Fruit fly (Drosophila melanogaster) whole organism, adult: ENCODE data around the gene CG43115.

Source experiments
- CG14711 ChIP-seq: fragments of 200-800 bp; sonication (Bioruptor generic); optimal IDR thresholded peaks from 2 replicates; lab custom pipeline; 2018; ENCODE audit warnings: missing biosample characterization, mild to moderate bottlenecking, missing genetic modification characterization, moderate library complexity
- CG1620 ChIP-seq: fragments of 200-800 bp; sonication (Bioruptor generic); optimal IDR thresholded peaks from 2 replicates; lab custom pipeline; 2016; ENCODE audit warnings: missing biosample characterization, missing genetic modification characterization
- CG7045 ChIP-seq: fragments of 200-800 bp; sonication (Bioruptor generic); optimal IDR thresholded peaks from 2 replicates; lab custom pipeline; 2017; ENCODE audit warnings: missing biosample characterization, mild to moderate bottlenecking, missing genetic modification characterization
- Crg-1 ChIP-seq: fragments of 200-800 bp; sonication (Bioruptor generic); optimal IDR thresholded peaks from 2 replicates; lab custom pipeline; 2016; ENCODE audit warnings: missing biosample characterization, missing genetic modification characterization
- Mnt ChIP-seq: fragments of 200-800 bp; sonication (Bioruptor generic); optimal IDR thresholded peaks from 2 replicates; lab custom pipeline; 2016; ENCODE audit warnings: missing biosample characterization, mild to moderate bottlenecking, missing genetic modification characterization
- cnc ChIP-seq, 2 experiments: fragments of >200 bp; optimal IDR thresholded peaks; 2 replicates each; lab custom pipeline; 2017
- ovo ChIP-seq: fragments of 200-800 bp; sonication (Bioruptor generic); optimal IDR thresholded peaks from 2 replicates; lab custom pipeline; 2016; ENCODE audit warnings: missing biosample characterization, missing genetic modification characterization

The CG43115 gene

DNA sequence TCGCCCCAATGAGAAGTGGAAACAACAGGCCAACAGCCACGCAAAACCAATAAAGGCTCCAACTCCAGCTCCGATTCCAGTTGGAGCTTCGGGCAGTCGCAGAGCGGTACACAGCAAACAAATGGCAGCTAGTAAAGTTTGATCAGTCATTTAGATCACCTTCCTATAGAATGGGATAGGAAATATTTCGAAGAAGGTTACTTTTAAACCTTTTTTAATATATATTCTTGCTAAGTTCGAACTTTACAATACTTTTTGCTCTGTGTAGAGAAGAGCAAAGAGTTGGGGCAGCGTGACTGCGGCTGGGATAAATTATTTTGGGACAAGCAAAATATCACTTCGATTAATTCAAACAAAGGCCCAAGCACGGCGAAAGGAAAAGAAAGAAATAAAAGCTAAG lies 46.0 kb downstream of the CG43115 start:
- TF ChIP-seq cnc (optimal IDR thresholded peaks at IDR 0.05; lab: Kevin White, UChicago) (no peak), Crg-1 (GFP tag; lab: Kevin White, UChicago) (no peak), CG1620 (GFP tag; lab: Kevin White, UChicago) (no peak), Mnt (GFP tag; lab: Kevin White, UChicago) (no peak), ovo (no peak), CG14711 (tag; lab: Kevin White, UChicago) (no peak), CG7045 (GFP tag; lab: Kevin White, UChicago) (no peak)
